Worm (Caenorhabditis elegans): Measurements from ENCODE around the gene ZK1073.1.

ZK1073.1 gene

ce11 chrX:16133815-16134214 is 5.2 kb upstream of the ZK1073.1 start (continued):
- TF ChIP-seq T23F11.4 (GFP tag; optimal IDR thresholded peaks at IDR 0.05) (no peak), ceh-19 (GFP tag; optimal IDR thresholded peaks at IDR 0.05) (no peak), pqm-1 (tag; optimal IDR thresholded peaks at IDR 0.05) (no peak)

ce11 chrX:16131044-16131443 is 2.4 kb upstream of the ZK1073.1 start:
- no peak for TF ChIP-seq C08G9.2 (tag; optimal IDR thresholded peaks at IDR 0.05)
- peak; percentile 24 for TF ChIP-seq nfya-1 (tag; optimal IDR thresholded peaks at IDR 0.05)
- TF ChIP-seq hlh-30 (tag; optimal IDR thresholded peaks at IDR 0.05; ENCODE audit: insufficient read depth), result peak; percentile 70
- peak; percentile 48 for TF ChIP-seq tbx-2 (tag; optimal IDR thresholded peaks at IDR 0.05)
- peak; percentile 64 for TF ChIP-seq ceh-18 (tag; optimal IDR thresholded peaks at IDR 0.05)

ce11 chrX:16130213-16130612 is 1.5 kb upstream of the ZK1073.1 start:
- TF ChIP-seq hlh-30 (tag; optimal IDR thresholded peaks at IDR 0.05; ENCODE audit: insufficient read depth), result no peak

- TF ChIP-seq unc-42 (tag; optimal IDR thresholded peaks at IDR 0.05) (no peak), fax-1 (tag; optimal IDR thresholded peaks at IDR 0.05) (no peak), tbx-2 (tag; optimal IDR thresholded peaks at IDR 0.05) (no peak), pax-1 (tag; optimal IDR thresholded peaks at IDR 0.05) (no peak), sdc-2 (tag; optimal IDR thresholded peaks at IDR 0.05) (no peak), hlh-15 (tag; optimal IDR thresholded peaks at IDR 0.05) (no peak), C08G9.2 (tag; optimal IDR thresholded peaks at IDR 0.05) (no peak), che-1 (tag; optimal IDR thresholded peaks at IDR 0.05) (no peak), ztf-16 (tag; optimal IDR thresholded peaks at IDR 0.05) (no peak), nhr-11 (tag; optimal IDR thresholded peaks at IDR 0.05) (no peak), odd-2 (tag; optimal IDR thresholded peaks at IDR 0.05) (no peak), ceh-9 (tag; optimal IDR thresholded peaks at IDR 0.05) (no peak), pat-9 (tag; optimal IDR thresholded peaks at IDR 0.05) (no peak), mec-3 (tag; optimal IDR thresholded peaks at IDR 0.05; ENCODE audit: borderline replicate concordance) (no peak), pha-2 (tag; optimal IDR thresholded peaks at IDR 0.05) (no peak), rnt-1 (tag; optimal IDR thresholded peaks at IDR 0.05) (no peak)
Observed at ce11 chrX:16124794-16125193, 3.9 kb downstream of the ZK1073.1 start.

- TF ChIP-seq pag-3 (tag; optimal IDR thresholded peaks at IDR 0.05; ENCODE audit: borderline replicate concordance) (no peak), ceh-19 (GFP tag; optimal IDR thresholded peaks at IDR 0.05) (no peak), npax-4 (tag; optimal IDR thresholded peaks at IDR 0.05) (no peak), T23F11.4 (GFP tag; optimal IDR thresholded peaks at IDR 0.05) (no peak), nfya-1 (tag; optimal IDR thresholded peaks at IDR 0.05) (no peak), nhr-11 (tag; optimal IDR thresholded peaks at IDR 0.05) (no peak)
Observed at ce11 chrX:16124290-16124689, 4.4 kb downstream of the ZK1073.1 start.

ce11 chrX:16122628-16123027 is 6.0 kb downstream of the ZK1073.1 start:
- TF ChIP-seq ceh-22 (tag; optimal IDR thresholded peaks at IDR 0.05) (no peak), pag-3 (tag; optimal IDR thresholded peaks at IDR 0.05; ENCODE audit: borderline replicate concordance) (no peak), unc-42 (tag; optimal IDR thresholded peaks at IDR 0.05) (no peak), T23F11.4 (GFP tag; optimal IDR thresholded peaks at IDR 0.05) (no peak), che-1 (tag; optimal IDR thresholded peaks at IDR 0.05) (no peak), C08G9.2 (tag; optimal IDR thresholded peaks at IDR 0.05) (no peak), K02D7.2 (tag; optimal IDR thresholded peaks at IDR 0.05) (no peak), dve-1 (tag; optimal IDR thresholded peaks at IDR 0.05) (no peak), madf-2 (tag; optimal IDR thresholded peaks at IDR 0.05) (no peak), fkh-6 (tag; optimal IDR thresholded peaks at IDR 0.05) (no peak), ama-1 (optimal IDR thresholded peaks at IDR 0.05) (no peak), C38D4.7 (GFP tag; optimal IDR thresholded peaks at IDR 0.05) (no peak), zip-5 (tag; optimal IDR thresholded peaks at IDR 0.05) (no peak), ref-2 (tag; optimal IDR thresholded peaks at IDR 0.05) (no peak), rnt-1 (tag; optimal IDR thresholded peaks at IDR 0.05) (no peak), elt-2 (tag; optimal IDR thresholded peaks at IDR 0.05) (no peak), hlh-6 (tag; optimal IDR thresholded peaks at IDR 0.05) (no peak)
